Worm (Caenorhabditis elegans): ENCODE results near the gene F56C3.3.
A peak's percentile ranks its signal among the peaks of the same experiment; 100 is the strongest.

The F56C3.3 gene

DNA sequence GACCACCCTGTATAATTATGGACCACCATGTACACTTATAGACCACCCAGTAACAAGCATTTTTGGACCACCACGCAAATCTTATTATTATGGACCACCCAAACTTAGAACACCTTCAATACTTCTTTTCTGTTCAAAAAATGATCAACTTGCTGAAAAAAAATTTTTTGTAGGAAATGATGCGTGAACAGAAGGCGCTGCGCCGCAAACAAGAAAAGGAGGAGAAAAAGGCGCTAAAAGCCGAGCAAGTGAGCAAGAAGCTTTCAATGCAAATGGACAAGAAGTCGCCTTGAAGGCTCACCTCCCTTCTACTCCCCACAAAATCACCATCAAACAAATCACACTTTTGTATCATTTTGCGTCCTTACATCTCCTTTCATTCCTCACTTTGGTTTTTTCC lies 31.0 kb downstream of the F56C3.3 start:
- TF ChIP-seq lin-32 (GFP tag; optimal IDR thresholded peaks at IDR 0.05): no peak
- no peak for TF ChIP-seq ceh-39 (tag; optimal IDR thresholded peaks at IDR 0.05)
- TF ChIP-seq M03D4.4 (tag; optimal IDR thresholded peaks at IDR 0.05): no peak
- TF ChIP-seq zip-8 (tag; optimal IDR thresholded peaks at IDR 0.05): no peak

DNA sequence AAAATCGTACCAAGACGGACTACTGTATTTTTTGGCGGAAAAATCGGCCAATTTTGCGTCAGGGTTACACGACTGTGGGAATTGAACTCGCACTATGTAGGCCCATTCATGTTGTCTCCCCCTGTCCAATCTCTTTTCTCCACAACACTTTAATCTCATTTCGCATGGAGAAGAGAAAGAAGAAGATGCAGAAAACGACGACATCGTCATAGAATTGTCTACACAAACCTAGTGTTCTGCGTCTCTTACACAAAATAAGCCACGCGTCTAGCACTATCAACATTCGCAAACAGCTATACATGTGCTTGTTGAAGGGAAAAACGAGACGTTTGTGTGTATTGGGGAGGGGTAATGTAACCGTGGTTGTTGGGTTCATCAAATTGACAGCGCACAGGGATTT lies 35.2 kb downstream of the F56C3.3 start:
- TF ChIP-seq cnd-1 (tag; optimal IDR thresholded peaks at IDR 0.05): no peak
- peak; percentile 53 for TF ChIP-seq ham-2 (GFP tag; optimal IDR thresholded peaks at IDR 0.05)
- no peak for TF ChIP-seq unc-120 (tag; optimal IDR thresholded peaks at IDR 0.05; ENCODE audit: poor library complexity, severe bottlenecking)
- no peak for TF ChIP-seq hlh-1 (tag; optimal IDR thresholded peaks at IDR 0.05)
- no peak for TF ChIP-seq ztf-11 (tag; optimal IDR thresholded peaks at IDR 0.05)
- TF ChIP-seq pha-4 (tag; optimal IDR thresholded peaks at IDR 0.05): no peak
- no peak for TF ChIP-seq M03D4.4 (tag; optimal IDR thresholded peaks at IDR 0.05)
- TF ChIP-seq flh-1 (GFP tag; optimal IDR thresholded peaks at IDR 0.05): no peak
- TF ChIP-seq lin-13 (tag; optimal IDR thresholded peaks at IDR 0.05): no peak
- TF ChIP-seq tbx-8 (GFP tag; optimal IDR thresholded peaks at IDR 0.05): no peak
- peak; percentile 10 for TF ChIP-seq unc-62 (GFP tag; optimal IDR thresholded peaks at IDR 0.05)
- no peak for TF ChIP-seq nhr-12 (tag; optimal IDR thresholded peaks at IDR 0.05)
- no peak for TF ChIP-seq nhr-76 (tag; optimal IDR thresholded peaks at IDR 0.05)
- TF ChIP-seq sptf-1 (tag; optimal IDR thresholded peaks at IDR 0.05): peak; percentile 47
- peak; percentile 84 for TF ChIP-seq mep-1 (tag; optimal IDR thresholded peaks at IDR 0.05)
- no peak for TF ChIP-seq blmp-1 (tag; optimal IDR thresholded peaks at IDR 0.05)
- TF ChIP-seq nhr-28 (tag; optimal IDR thresholded peaks at IDR 0.05): no peak
- peak; percentile 99 for TF ChIP-seq ces-1 (GFP tag; optimal IDR thresholded peaks at IDR 0.05)
- TF ChIP-seq unc-39 (tag; optimal IDR thresholded peaks at IDR 0.05): no peak
- TF ChIP-seq sem-2 (GFP tag; optimal IDR thresholded peaks at IDR 0.05): no peak
- TF ChIP-seq ceh-43 (GFP tag; optimal IDR thresholded peaks at IDR 0.05): no peak
- TF ChIP-seq snpc-4 (tag; optimal IDR thresholded peaks at IDR 0.05): no peak
- TF ChIP-seq elt-3 (tag; optimal IDR thresholded peaks at IDR 0.05): no peak
- TF ChIP-seq nhr-237 (tag; optimal IDR thresholded peaks at IDR 0.05): peak; percentile 91
- TF ChIP-seq ceh-83 (GFP tag; optimal IDR thresholded peaks at IDR 0.05): no peak
- no peak for TF ChIP-seq bed-3 (GFP tag; optimal IDR thresholded peaks at IDR 0.05)
- peak; percentile 46 for TF ChIP-seq drap-1 (GFP tag; optimal IDR thresholded peaks at IDR 0.05)
- TF ChIP-seq zip-8 (tag; optimal IDR thresholded peaks at IDR 0.05): no peak
- TF ChIP-seq ceh-39 (tag; optimal IDR thresholded peaks at IDR 0.05): no peak
- TF ChIP-seq lin-32 (GFP tag; optimal IDR thresholded peaks at IDR 0.05): no peak
- TF ChIP-seq mls-2 (tag; optimal IDR thresholded peaks at IDR 0.05): peak; percentile 8
- peak; percentile 25 for TF ChIP-seq lsy-2 (tag; optimal IDR thresholded peaks at IDR 0.05)
- no peak for TF ChIP-seq elt-1 (tag; optimal IDR thresholded peaks at IDR 0.05; ENCODE audit: borderline replicate concordance, insufficient read depth)
- TF ChIP-seq nhr-2 (tag; optimal IDR thresholded peaks at IDR 0.05): no peak
- peak; percentile 29 for TF ChIP-seq mab-5 (tag; optimal IDR thresholded peaks at IDR 0.05)

DNA sequence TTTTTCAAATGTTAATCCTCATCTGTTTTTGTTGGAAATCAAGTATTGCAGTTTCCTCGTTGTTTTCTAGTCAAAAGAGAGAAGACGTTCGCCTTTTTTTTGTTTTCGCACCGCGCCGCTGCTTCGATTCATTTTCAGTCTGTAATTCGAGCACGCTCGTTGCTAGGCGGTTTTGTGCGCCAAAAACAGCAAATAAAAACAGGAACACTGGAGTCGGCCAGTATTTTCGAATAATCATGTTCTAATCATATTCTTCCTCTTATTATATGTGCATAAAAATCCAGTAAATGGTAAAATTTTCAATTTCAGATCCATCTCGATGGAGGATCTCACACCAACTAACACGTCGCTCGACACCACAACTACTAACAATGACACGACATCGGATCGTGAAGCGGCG lies 37.2 kb downstream of the F56C3.3 start, which contains the start of gene pdk-1:
Gene pdk-1 (plus strand): TSS at position 301 of the 400 bp plus-strand sequence.
- TF ChIP-seq cnd-1 (tag; optimal IDR thresholded peaks at IDR 0.05) (no peak), hlh-1 (tag; optimal IDR thresholded peaks at IDR 0.05) (no peak), snpc-4 (tag; optimal IDR thresholded peaks at IDR 0.05) (no peak), unc-39 (tag; optimal IDR thresholded peaks at IDR 0.05) (no peak), ceh-83 (GFP tag; optimal IDR thresholded peaks at IDR 0.05) (no peak), unc-62 (GFP tag; optimal IDR thresholded peaks at IDR 0.05) (no peak), pha-4 (tag; optimal IDR thresholded peaks at IDR 0.05) (no peak)

DNA sequence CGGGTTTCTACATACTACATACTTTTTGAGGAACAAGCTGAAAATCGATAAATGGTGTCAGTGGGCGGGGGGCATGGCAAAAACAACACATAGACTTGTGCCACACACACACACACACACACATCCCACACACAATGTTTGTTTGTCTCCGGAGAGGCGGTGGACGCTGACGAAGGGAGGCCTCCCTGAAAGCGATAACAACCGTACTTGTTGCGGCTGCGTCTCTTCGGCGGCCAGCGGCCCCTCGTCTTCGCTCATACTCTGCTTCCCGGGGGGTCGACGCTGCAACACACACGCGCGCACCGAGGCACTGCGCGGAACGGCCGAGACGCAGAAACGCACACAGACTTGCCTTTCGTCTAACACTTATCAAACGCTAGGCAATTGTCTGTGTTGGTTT lies 38.5 kb downstream of the F56C3.3 start:
- peak; percentile 34 for TF ChIP-seq sptf-1 (tag; optimal IDR thresholded peaks at IDR 0.05)
- no peak for TF ChIP-seq ceh-39 (tag; optimal IDR thresholded peaks at IDR 0.05)
- no peak for TF ChIP-seq snpc-4 (tag; optimal IDR thresholded peaks at IDR 0.05)
- TF ChIP-seq ceh-83 (GFP tag; optimal IDR thresholded peaks at IDR 0.05): no peak
- TF ChIP-seq cnd-1 (tag; optimal IDR thresholded peaks at IDR 0.05): peak; percentile 8
- TF ChIP-seq mls-2 (tag; optimal IDR thresholded peaks at IDR 0.05): peak; percentile 62
- TF ChIP-seq M03D4.4 (tag; optimal IDR thresholded peaks at IDR 0.05): peak; percentile 42
- TF ChIP-seq nhr-12 (tag; optimal IDR thresholded peaks at IDR 0.05): no peak
- TF ChIP-seq nhr-2 (tag; optimal IDR thresholded peaks at IDR 0.05): no peak
- TF ChIP-seq sem-2 (GFP tag; optimal IDR thresholded peaks at IDR 0.05): peak; percentile 30
- no peak for TF ChIP-seq nhr-76 (tag; optimal IDR thresholded peaks at IDR 0.05)
- TF ChIP-seq ham-2 (GFP tag; optimal IDR thresholded peaks at IDR 0.05): peak; percentile 87
- peak; percentile 51 for TF ChIP-seq drap-1 (GFP tag; optimal IDR thresholded peaks at IDR 0.05)
- no peak for TF ChIP-seq nhr-237 (tag; optimal IDR thresholded peaks at IDR 0.05)
- no peak for TF ChIP-seq elt-1 (tag; optimal IDR thresholded peaks at IDR 0.05; ENCODE audit: borderline replicate concordance, insufficient read depth)
- peak; percentile 19 for TF ChIP-seq ces-1 (GFP tag; optimal IDR thresholded peaks at IDR 0.05)
- no peak for TF ChIP-seq lin-32 (GFP tag; optimal IDR thresholded peaks at IDR 0.05)
- TF ChIP-seq pha-4 (tag; optimal IDR thresholded peaks at IDR 0.05): peak; percentile 72
- TF ChIP-seq ceh-43 (GFP tag; optimal IDR thresholded peaks at IDR 0.05): no peak
